Fruit fly (Drosophila melanogaster) whole organism, pupa: Measurements from ENCODE around the gene CG34429.
A peak's percentile ranks its signal among the peaks of the same experiment; 100 is the strongest.

ENCODE experiments used
- CG10348 ChIP-seq: fragments of 200-800 bp; sonication (Bioruptor generic); IDR thresholded peaks from 2 replicates; pipeline ENCODE4 v1.3.6; 2022; ENCODE audit warnings: missing biosample characterization, missing genetic modification characterization
- CG12605 ChIP-seq: fragments of 200-800 bp; sonication (Bioruptor generic); IDR thresholded peaks from 2 replicates; pipeline ENCODE4 v1.3.6; 2022; ENCODE audit warnings: missing biosample characterization, missing genetic modification characterization
- CG13204 ChIP-seq: fragments of 200-800 bp; sonication (Bioruptor generic); optimal IDR thresholded peaks from 2 replicates; lab custom pipeline; 2018; ENCODE audit warnings: missing biosample characterization, mild to moderate bottlenecking, missing genetic modification characterization, moderate library complexity
- CG14655 ChIP-seq: fragments of 200-800 bp; sonication (Bioruptor generic); optimal IDR thresholded peaks from 3 replicates; lab custom pipeline; 2017; ENCODE audit warnings: mild to moderate bottlenecking, missing biosample characterization, missing genetic modification reagents, missing genetic modification characterization
- CG15710 ChIP-seq: fragments of 200-800 bp; sonication (Bioruptor generic); optimal IDR thresholded peaks from 2 replicates; lab custom pipeline; 2018; ENCODE audit warnings: missing biosample characterization, mild to moderate bottlenecking, missing genetic modification characterization, moderate library complexity
- CG17806 ChIP-seq: fragments of 200-800 bp; sonication (Bioruptor generic); optimal IDR thresholded peaks from 2 replicates; lab custom pipeline; 2018; ENCODE audit warnings: missing biosample characterization, mild to moderate bottlenecking, missing genetic modification characterization, moderate library complexity
- CG32121 ChIP-seq: fragments of 200-800 bp; sonication (Bioruptor generic); IDR thresholded peaks from 2 replicates; pipeline ENCODE4 v1.3.6; 2022; ENCODE audit warnings: missing biosample characterization, missing genetic modification characterization
- CG34367 ChIP-seq: fragments of 200-800 bp; sonication (Bioruptor generic); optimal IDR thresholded peaks from 2 replicates; lab custom pipeline; 2018; ENCODE audit warnings: missing biosample characterization, mild to moderate bottlenecking, missing genetic modification characterization
- CG4496 ChIP-seq: fragments of 200-800 bp; sonication (Bioruptor generic); IDR thresholded peaks from 3 replicates; pipeline ENCODE4 v1.3.6; 2022; ENCODE audit warnings: missing biosample characterization, missing genetic modification characterization
- CG8159 ChIP-seq: fragments of 200-800 bp; sonication (Bioruptor generic); optimal IDR thresholded peaks from 3 replicates; lab custom pipeline; 2018; ENCODE audit warnings: missing biosample characterization, mild to moderate bottlenecking, missing genetic modification characterization, moderate library complexity
- CG8301 ChIP-seq: fragments of 200-800 bp; sonication (Bioruptor generic); optimal IDR thresholded peaks from 2 replicates; lab custom pipeline; 2018; ENCODE audit warnings: missing biosample characterization, mild to moderate bottlenecking, missing genetic modification characterization
- CG9948 ChIP-seq: fragments of 200-800 bp; sonication (Bioruptor generic); optimal IDR thresholded peaks from 2 replicates; lab custom pipeline; 2018; ENCODE audit warnings: missing biosample characterization, mild to moderate bottlenecking, missing genetic modification characterization, moderate library complexity
- D1 ChIP-seq: fragments of 200-800 bp; sonication (Bioruptor generic); optimal IDR thresholded peaks from 2 replicates; lab custom pipeline; 2018; ENCODE audit warnings: missing biosample characterization, mild to moderate bottlenecking, missing genetic modification characterization, moderate library complexity
- EcR ChIP-seq: fragments of 200-800 bp; sonication (Bioruptor generic); optimal IDR thresholded peaks from 3 replicates; lab custom pipeline; 2019; ENCODE audit warnings: missing biosample characterization, missing genetic modification characterization, mild to moderate bottlenecking, moderate library complexity, missing genetic modification reagents
- Ets98B ChIP-seq: fragments of 200-800 bp; sonication (Bioruptor generic); IDR thresholded peaks from 2 replicates; pipeline ENCODE4 v1.3.6; 2022; ENCODE audit warnings: missing biosample characterization, missing genetic modification characterization
- Pif1A ChIP-seq: fragments of 200-800 bp; sonication (Bioruptor generic); optimal IDR thresholded peaks from 3 replicates; lab custom pipeline; 2016; ENCODE audit warnings: missing biosample characterization, missing genetic modification characterization
- Pif1B ChIP-seq: fragments of 200-800 bp; sonication (Bioruptor generic); optimal IDR thresholded peaks from 3 replicates; lab custom pipeline; 2016; ENCODE audit warnings: missing biosample characterization, missing genetic modification characterization
- Snoo ChIP-seq: fragments of 200-800 bp; sonication (Bioruptor generic); optimal IDR thresholded peaks from 3 replicates; lab custom pipeline; 2017; ENCODE audit warnings: missing biosample characterization, mild to moderate bottlenecking, missing genetic modification characterization, inconsistent platforms
- fd96Ca ChIP-seq: fragments of 200-800 bp; sonication (Bioruptor generic); IDR thresholded peaks from 3 replicates; pipeline ENCODE4 v1.3.6; 2022; ENCODE audit warnings: missing biosample characterization, missing genetic modification characterization
- gl ChIP-seq: fragments of 200-800 bp; sonication (Bioruptor generic); optimal IDR thresholded peaks from 2 replicates; lab custom pipeline; 2018; ENCODE audit warnings: missing biosample characterization, mild to moderate bottlenecking, missing genetic modification characterization
- rn ChIP-seq: fragments of 200-800 bp; sonication (Bioruptor generic); IDR thresholded peaks from 2 replicates; pipeline ENCODE4 v1.3.6; 2022; ENCODE audit warnings: missing biosample characterization, missing genetic modification characterization

Gene CG34429

dm6 chr3L:13062746-13063145 is at the start of gene CG34429:
CG34429 (plus strand) TSS chr3L:13063046.
- TF ChIP-seq Pif1B (no peak), Pif1A (GFP tag; lab: Kevin White, UChicago) (no peak), CG4496 (GFP tag; lab: Robert Waterston, UW) (no peak), fd96Ca (GFP tag; lab: Robert Waterston, UW) (no peak)

- no peak for TF ChIP-seq CG17806
- no peak for TF ChIP-seq CG10348
- TF ChIP-seq CG4496 (GFP tag; lab: Robert Waterston, UW), result no peak
- no peak for TF ChIP-seq CG8159 (tag; lab: Kevin White, UChicago)
- no peak for TF ChIP-seq CG34367 (tag; lab: Kevin White, UChicago)
- TF ChIP-seq CG32121 (GFP tag; lab: Robert Waterston, UW), result no peak
- TF ChIP-seq Ets98B (GFP tag; lab: Robert Waterston, UW), result no peak
- no peak for TF ChIP-seq CG14655 (GFP tag; lab: Kevin White, UChicago)
- TF ChIP-seq rn (GFP tag; lab: Robert Waterston, UW), result no peak
- TF ChIP-seq Pif1A (GFP tag; lab: Kevin White, UChicago), result no peak
- no peak for TF ChIP-seq CG12605 (GFP tag; lab: Robert Waterston, UW)
- TF ChIP-seq D1 (tag; lab: Kevin White, UChicago), result no peak
- TF ChIP-seq CG8301, result no peak
- TF ChIP-seq Pif1B, result no peak
- no peak for TF ChIP-seq EcR (GFP tag; lab: Kevin White, UChicago)
- no peak for TF ChIP-seq fd96Ca (GFP tag; lab: Robert Waterston, UW)
- TF ChIP-seq Snoo (tag; lab: Kevin White, UChicago), result no peak
- TF ChIP-seq CG13204 (GFP tag; lab: Kevin White, UChicago), result no peak
- no peak for TF ChIP-seq CG15710 (tag; lab: Kevin White, UChicago)
- no peak for TF ChIP-seq CG9948 (tag; lab: Kevin White, UChicago)
These were observed 48.2 kb upstream of the CG34429 start for dm6 chr3L:13014693-13015092.

dm6 chr3L:13015195-13015822 is 47.5 kb upstream of the CG34429 start, which contains the start of gene MICAL-like:
MICAL-like (minus strand) TSS chr3L:13015332.
- TF ChIP-seq CG4496 (GFP tag; lab: Robert Waterston, UW) (peak; percentile 25; the same call in 2 of the 3 replicates), CG8301 (no peak), gl (tag; lab: Kevin White, UChicago) (no peak), EcR (GFP tag; lab: Kevin White, UChicago) (peak; percentile 89)

- TF ChIP-seq fd96Ca (GFP tag; lab: Robert Waterston, UW) (peak; percentile 55; the same call in 2 of the 3 replicates), CG9948 (tag; lab: Kevin White, UChicago) (peak; percentile 83), CG13204 (GFP tag; lab: Kevin White, UChicago) (no peak), CG14655 (GFP tag; lab: Kevin White, UChicago) (peak; percentile 90), Pif1B (peak; percentile 73), Ets98B (GFP tag; lab: Robert Waterston, UW) (peak; percentile 94), D1 (tag; lab: Kevin White, UChicago) (peak; percentile 56), CG8159 (tag; lab: Kevin White, UChicago) (peak; percentile 89), CG32121 (GFP tag; lab: Robert Waterston, UW) (peak; percentile 84), Snoo (tag; lab: Kevin White, UChicago) (peak; percentile 77), CG4496 (GFP tag; lab: Robert Waterston, UW) (peak; percentile 96), rn (GFP tag; lab: Robert Waterston, UW) (peak; percentile 86), CG12605 (GFP tag; lab: Robert Waterston, UW) (peak; percentile 84), gl (tag; lab: Kevin White, UChicago) (peak; percentile 69), Pif1A (GFP tag; lab: Kevin White, UChicago) (peak; percentile 84), CG10348 (peak; percentile 76), CG17806 (peak; percentile 88), CG8301 (peak; percentile 88), CG34367 (tag; lab: Kevin White, UChicago) (peak; percentile 79), CG15710 (tag; lab: Kevin White, UChicago) (peak; percentile 79), EcR (GFP tag; lab: Kevin White, UChicago) (peak; percentile 82)
These were observed 46.9 kb upstream of the CG34429 start, which contains the start of gene CG11267 for dm6 chr3L:13015823-13016465. CG11267 (plus strand) TSS chr3L:13016050.

- TF ChIP-seq CG8159 (tag; lab: Kevin White, UChicago) (peak; percentile 90), CG15710 (tag; lab: Kevin White, UChicago) (peak; percentile 98), CG4496 (GFP tag; lab: Robert Waterston, UW) (peak; percentile 98), CG8301 (peak; percentile 83), gl (tag; lab: Kevin White, UChicago) (peak; percentile 41), Pif1A (GFP tag; lab: Kevin White, UChicago) (peak; percentile 82), CG34367 (tag; lab: Kevin White, UChicago) (peak; percentile 93), D1 (tag; lab: Kevin White, UChicago) (peak; percentile 72), CG14655 (GFP tag; lab: Kevin White, UChicago) (peak; percentile 88), EcR (GFP tag; lab: Kevin White, UChicago) (peak; percentile 38), CG9948 (tag; lab: Kevin White, UChicago) (peak; percentile 88), CG10348 (peak; percentile 82), CG13204 (GFP tag; lab: Kevin White, UChicago) (peak; percentile 74), CG32121 (GFP tag; lab: Robert Waterston, UW) (peak; percentile 98), Ets98B (GFP tag; lab: Robert Waterston, UW) (peak; percentile 94), CG17806 (peak; percentile 87), Snoo (tag; lab: Kevin White, UChicago) (peak; percentile 97), CG12605 (GFP tag; lab: Robert Waterston, UW) (peak; percentile 97), fd96Ca (GFP tag; lab: Robert Waterston, UW) (peak; percentile 66; the same call in 1 of the 3 replicates), rn (GFP tag; lab: Robert Waterston, UW) (peak; percentile 90), Pif1B (peak; percentile 82)
These were observed 45.0 kb upstream of the CG34429 start, which contains the start of the genes mRpL20 and Icmt for dm6 chr3L:13017803-13018324. mRpL20 (minus strand) TSS chr3L:13017867. Icmt (plus strand) TSS chr3L:13018266.
